Fruit fly (Drosophila melanogaster): ENCODE data around the gene ago.

ago gene

dm6 chr3L:4288591-4289056, 34.5 kb upstream of the ago start, which contains the start of gene Hexo1:
Gene Hexo1 (plus strand): TSS chr3L:4288641.
- TF ChIP-seq Crg-1 (GFP tag; optimal IDR thresholded peaks at IDR 0.05) (no peak), Hr96 (GFP tag; optimal IDR thresholded peaks at IDR 0.05) (no peak), cnc (optimal IDR thresholded peaks at IDR 0.05) (no peak), pad (GFP tag; optimal IDR thresholded peaks at IDR 0.05) (no peak), CG7101 (tag; optimal IDR thresholded peaks at IDR 0.05) (peak; percentile 41), CG14711 (tag; optimal IDR thresholded peaks at IDR 0.05) (peak; percentile 54), kay (GFP tag; ENCODE audit: borderline replicate concordance) (no peak), bab1 (GFP tag; optimal IDR thresholded peaks at IDR 0.05) (no peak), ovo (GFP tag; optimal IDR thresholded peaks at IDR 0.05) (no peak), CG33017 (tag; optimal IDR thresholded peaks at IDR 0.05) (peak; percentile 73), Mnt (GFP tag; optimal IDR thresholded peaks at IDR 0.05) (peak; percentile 6), CG12768 (GFP tag; optimal IDR thresholded peaks at IDR 0.05) (peak; percentile 68), cic (GFP tag; optimal IDR thresholded peaks at IDR 0.05) (peak; percentile 76), CG11617 (GFP tag; optimal IDR thresholded peaks at IDR 0.05) (peak; percentile 55)

DNA sequence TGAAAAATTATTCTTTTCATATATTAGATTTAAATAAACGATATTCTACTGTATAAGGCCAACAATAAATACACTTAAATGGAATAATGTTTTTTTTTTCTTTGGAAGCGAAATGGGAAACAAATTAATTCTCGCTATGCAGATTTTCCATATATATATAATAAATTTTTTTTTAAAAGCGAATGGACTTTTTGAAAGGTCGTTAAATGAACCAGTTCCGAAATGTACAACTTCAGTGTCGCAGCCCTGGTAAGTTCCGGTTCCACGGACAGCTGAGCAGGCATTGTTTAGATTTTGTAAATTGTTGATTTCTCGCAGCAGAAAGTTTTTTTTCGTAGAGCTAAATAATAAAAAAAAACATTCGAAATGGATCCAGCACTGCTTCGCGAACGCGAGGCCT, 32.7 kb upstream of the ago start, which contains the start of gene TfIIEbeta:
TSS of gene TfIIEbeta (plus strand) at position 255 of the 400 bp plus-strand sequence.
- peak; percentile 38 for TF ChIP-seq tj (GFP tag; optimal IDR thresholded peaks at IDR 0.05)
- TF ChIP-seq CG14711 (tag; optimal IDR thresholded peaks at IDR 0.05): peak; percentile 17
- no peak for TF ChIP-seq Crg-1 (GFP tag; optimal IDR thresholded peaks at IDR 0.05)
- TF ChIP-seq bab1 (GFP tag; optimal IDR thresholded peaks at IDR 0.05): peak; percentile 14

dm6 chr3L:4283428-4284089, 29.5 kb upstream of the ago start, which contains the start of the genes srw and CG1316:
Gene srw (minus strand): TSS chr3L:4283478.
Gene CG1316 (plus strand): TSS chr3L:4283851.
- TF ChIP-seq Hr96 (GFP tag; optimal IDR thresholded peaks at IDR 0.05) (no peak), CG11617 (GFP tag; optimal IDR thresholded peaks at IDR 0.05) (no peak), bab1 (GFP tag; optimal IDR thresholded peaks at IDR 0.05) (peak; percentile 53), tj (GFP tag; optimal IDR thresholded peaks at IDR 0.05) (no peak), Clk (GFP tag; optimal IDR thresholded peaks at IDR 0.05) (no peak), pad (GFP tag; optimal IDR thresholded peaks at IDR 0.05) (no peak), CG33017 (tag; optimal IDR thresholded peaks at IDR 0.05) (no peak), CG12768 (GFP tag; optimal IDR thresholded peaks at IDR 0.05) (peak; percentile 32), Crg-1 (GFP tag; optimal IDR thresholded peaks at IDR 0.05) (no peak), cnc (optimal IDR thresholded peaks at IDR 0.05) (no peak), toe (GFP tag; optimal IDR thresholded peaks at IDR 0.05) (no peak), cic (GFP tag; optimal IDR thresholded peaks at IDR 0.05) (no peak), kay (GFP tag; ENCODE audit: borderline replicate concordance) (no peak), ovo (GFP tag; optimal IDR thresholded peaks at IDR 0.05) (no peak), CG7045 (GFP tag; optimal IDR thresholded peaks at IDR 0.05) (no peak), CG14711 (tag; optimal IDR thresholded peaks at IDR 0.05) (no peak), CG7101 (tag; optimal IDR thresholded peaks at IDR 0.05) (no peak), CG5204 (GFP tag; optimal IDR thresholded peaks at IDR 0.05) (no peak), Mnt (GFP tag; optimal IDR thresholded peaks at IDR 0.05) (peak; percentile 41), CG1620 (GFP tag; optimal IDR thresholded peaks at IDR 0.05) (no peak)

dm6 chr3L:4282627-4283026, 28.5 kb upstream of the ago start, which contains the start of gene CG11583:
Gene CG11583 (minus strand): TSS chr3L:4282817.
- TF ChIP-seq cnc (optimal IDR thresholded peaks at IDR 0.05) (no peak), CG33017 (tag; optimal IDR thresholded peaks at IDR 0.05) (peak; percentile 7), kay (GFP tag; ENCODE audit: borderline replicate concordance) (no peak), CG14711 (tag; optimal IDR thresholded peaks at IDR 0.05) (peak; percentile 53), CG7101 (tag; optimal IDR thresholded peaks at IDR 0.05) (peak; percentile 72), Mnt (GFP tag; optimal IDR thresholded peaks at IDR 0.05) (peak; percentile 100), CG1620 (GFP tag; optimal IDR thresholded peaks at IDR 0.05) (peak; percentile 76), ovo (GFP tag; optimal IDR thresholded peaks at IDR 0.05) (peak; percentile 26), Clk (GFP tag; optimal IDR thresholded peaks at IDR 0.05) (no peak), toe (GFP tag; optimal IDR thresholded peaks at IDR 0.05) (peak; percentile 63), Hr96 (GFP tag; optimal IDR thresholded peaks at IDR 0.05) (no peak), Crg-1 (GFP tag; optimal IDR thresholded peaks at IDR 0.05) (peak; percentile 64), CG12768 (GFP tag; optimal IDR thresholded peaks at IDR 0.05) (peak; percentile 52), cic (GFP tag; optimal IDR thresholded peaks at IDR 0.05) (peak; percentile 24), CG11617 (GFP tag; optimal IDR thresholded peaks at IDR 0.05) (no peak), bab1 (GFP tag; optimal IDR thresholded peaks at IDR 0.05) (peak; percentile 21), tj (GFP tag; optimal IDR thresholded peaks at IDR 0.05) (no peak), CG7045 (GFP tag; optimal IDR thresholded peaks at IDR 0.05) (peak; percentile 19), pad (GFP tag; optimal IDR thresholded peaks at IDR 0.05) (peak; percentile 57), CG5204 (GFP tag; optimal IDR thresholded peaks at IDR 0.05) (no peak)

dm6 chr3L:4277796-4278195, 23.7 kb upstream of the ago start, which contains the start of gene Ctl1:
Gene Ctl1 (plus strand): TSS chr3L:4277962.
- no peak for TF ChIP-seq CG12768 (GFP tag; optimal IDR thresholded peaks at IDR 0.05)
- TF ChIP-seq bab1 (GFP tag; optimal IDR thresholded peaks at IDR 0.05): peak; percentile 23
- no peak for TF ChIP-seq pad (GFP tag; optimal IDR thresholded peaks at IDR 0.05)

- no peak for TF ChIP-seq cic (GFP tag; optimal IDR thresholded peaks at IDR 0.05)
- no peak for TF ChIP-seq tj (GFP tag; optimal IDR thresholded peaks at IDR 0.05)
- no peak for TF ChIP-seq Mnt (GFP tag; optimal IDR thresholded peaks at IDR 0.05)
- no peak for TF ChIP-seq CG5204 (GFP tag; optimal IDR thresholded peaks at IDR 0.05)
- no peak for TF ChIP-seq CG11617 (GFP tag; optimal IDR thresholded peaks at IDR 0.05)
- no peak for TF ChIP-seq CG33017 (tag; optimal IDR thresholded peaks at IDR 0.05)
- no peak for TF ChIP-seq kay (GFP tag; ENCODE audit: borderline replicate concordance)
- TF ChIP-seq Crg-1 (GFP tag; optimal IDR thresholded peaks at IDR 0.05): no peak
- no peak for TF ChIP-seq Hr96 (GFP tag; optimal IDR thresholded peaks at IDR 0.05)
- no peak for TF ChIP-seq CG7045 (GFP tag; optimal IDR thresholded peaks at IDR 0.05)
- no peak for TF ChIP-seq CG7101 (tag; optimal IDR thresholded peaks at IDR 0.05)
- no peak for TF ChIP-seq cnc (optimal IDR thresholded peaks at IDR 0.05)
- no peak for TF ChIP-seq CG14711 (tag; optimal IDR thresholded peaks at IDR 0.05)
Measured at dm6 chr3L:4272167-4272773, 18.2 kb upstream of the ago start.
